Worm (Caenorhabditis elegans) whole organism, L3 larva: Measurements from ENCODE around the gene ZK105.13.

Experiments
- ama-1 ChIP-seq: fragments of 150-350 bp; optimal IDR thresholded peaks from 2 replicates; lab custom pipeline; 2018
- ceh-82 ChIP-seq: fragments of 150-350 bp; optimal IDR thresholded peaks from 2 replicates; lab custom pipeline; 2014; ENCODE audit warnings: missing biosample characterization, missing genetic modification characterization
- egl-27 ChIP-seq: sonication (generic microtip); optimal IDR thresholded peaks from 4 replicates; lab custom pipeline; 2017; ENCODE audit warnings: missing biosample characterization, missing genetic modification reagents, missing genetic modification characterization
- fkh-10 ChIP-seq: sonication (generic microtip); optimal IDR thresholded peaks from 2 replicates; lab custom pipeline; 2017; ENCODE audit warnings: missing biosample characterization, missing genetic modification reagents, missing genetic modification characterization
- fos-1 ChIP-seq: fragments of 150-350 bp; optimal IDR thresholded peaks from 2 replicates; lab custom pipeline; 2014; ENCODE audit warnings: missing biosample characterization, missing genetic modification characterization
- nhr-11 ChIP-seq: fragments of 150-350 bp; optimal IDR thresholded peaks from 2 replicates; lab custom pipeline; 2014; ENCODE audit warnings: missing biosample characterization, missing genetic modification characterization
- nhr-237 ChIP-seq: fragments of 150-350 bp; optimal IDR thresholded peaks from 2 replicates; lab custom pipeline; 2014; ENCODE audit warnings: missing biosample characterization, missing genetic modification characterization
- nhr-76 ChIP-seq: fragments of 150-350 bp; sonication (generic microtip); optimal IDR thresholded peaks from 5 replicates; lab custom pipeline; 2014; ENCODE audit warnings: missing biosample characterization, missing genetic modification characterization
- sea-2 ChIP-seq: fragments of 150-350 bp; sonication (generic microtip); optimal IDR thresholded peaks from 4 replicates; lab custom pipeline; 2014; ENCODE audit warnings: missing biosample characterization, missing genetic modification reagents, missing genetic modification characterization
- snpc-4 ChIP-seq: fragments of 150-350 bp; optimal IDR thresholded peaks from 2 replicates; lab custom pipeline; 2014; ENCODE audit warnings: missing biosample characterization, missing genetic modification characterization
- ztf-4 ChIP-seq: fragments of 150-350 bp; optimal IDR thresholded peaks from 2 replicates; lab custom pipeline; 2014; ENCODE audit warnings: missing biosample characterization, missing genetic modification characterization

ce11 chrV:7747132-7747531 lies 34.2 kb upstream of the ZK105.13 start:
- TF ChIP-seq ceh-82 (tag; lab: Kevin White, UChicago) = no peak
- no peak for TF ChIP-seq ama-1
- TF ChIP-seq sea-2 (GFP tag; lab: Kevin White, UChicago) = no peak
- TF ChIP-seq snpc-4 (tag; lab: Kevin White, UChicago) = no peak
- TF ChIP-seq nhr-11 = no peak
- TF ChIP-seq fos-1 = no peak
- no peak for TF ChIP-seq ztf-4
- no peak for TF ChIP-seq nhr-237
- TF ChIP-seq egl-27 (tag; lab: Kevin White, UChicago) = no peak
- TF ChIP-seq fkh-10 (GFP tag; lab: Kevin White, UChicago) = no peak
- no peak for TF ChIP-seq nhr-76 (tag; lab: Kevin White, UChicago)
